Worm (Caenorhabditis elegans): ENCODE results near the gene eat-17.

eat-17 gene

ce11 chrX:16414572-16414971, 2.1 kb downstream of the eat-17 start:
- TF ChIP-seq nhr-237 (tag; optimal IDR thresholded peaks at IDR 0.05) (no peak), nhr-10 (tag; optimal IDR thresholded peaks at IDR 0.05) (no peak), C34F6.9 (tag; optimal IDR thresholded peaks at IDR 0.05) (no peak), mab-5 (tag; optimal IDR thresholded peaks at IDR 0.05) (no peak), ztf-1 (GFP tag; conservative IDR thresholded peaks at IDR 0.05) (no peak), crh-2 (tag; optimal IDR thresholded peaks at IDR 0.05) (no peak), ceh-16 (tag; optimal IDR thresholded peaks at IDR 0.05) (no peak), sma-9 (GFP tag; optimal IDR thresholded peaks at IDR 0.05) (peak; percentile 33), sma-9 (tag; optimal IDR thresholded peaks at IDR 0.05) (no peak), sma-3 (GFP tag; optimal IDR thresholded peaks at IDR 0.05) (peak; percentile 46), unc-39 (tag; optimal IDR thresholded peaks at IDR 0.05) (no peak), skn-1 (tag; optimal IDR thresholded peaks at IDR 0.05) (no peak), mdl-1 (tag; optimal IDR thresholded peaks at IDR 0.05) (peak in 1 of 2 experiments; percentile 31), egl-27 (tag; optimal IDR thresholded peaks at IDR 0.05) (no peak), ztf-4 (tag; optimal IDR thresholded peaks at IDR 0.05) (no peak), nhr-25 (tag; optimal IDR thresholded peaks at IDR 0.05) (peak; percentile 21), R02D3.7 (tag; optimal IDR thresholded peaks at IDR 0.05) (no peak), nhr-129 (tag; optimal IDR thresholded peaks at IDR 0.05) (no peak), snpc-4 (tag; optimal IDR thresholded peaks at IDR 0.05) (no peak), nhr-21 (tag; optimal IDR thresholded peaks at IDR 0.05) (peak; percentile 14), elt-1 (tag; optimal IDR thresholded peaks at IDR 0.05) (no peak), lin-13 (GFP tag; optimal IDR thresholded peaks at IDR 0.05) (no peak), nhr-6 (tag; optimal IDR thresholded peaks at IDR 0.05) (no peak)

DNA sequence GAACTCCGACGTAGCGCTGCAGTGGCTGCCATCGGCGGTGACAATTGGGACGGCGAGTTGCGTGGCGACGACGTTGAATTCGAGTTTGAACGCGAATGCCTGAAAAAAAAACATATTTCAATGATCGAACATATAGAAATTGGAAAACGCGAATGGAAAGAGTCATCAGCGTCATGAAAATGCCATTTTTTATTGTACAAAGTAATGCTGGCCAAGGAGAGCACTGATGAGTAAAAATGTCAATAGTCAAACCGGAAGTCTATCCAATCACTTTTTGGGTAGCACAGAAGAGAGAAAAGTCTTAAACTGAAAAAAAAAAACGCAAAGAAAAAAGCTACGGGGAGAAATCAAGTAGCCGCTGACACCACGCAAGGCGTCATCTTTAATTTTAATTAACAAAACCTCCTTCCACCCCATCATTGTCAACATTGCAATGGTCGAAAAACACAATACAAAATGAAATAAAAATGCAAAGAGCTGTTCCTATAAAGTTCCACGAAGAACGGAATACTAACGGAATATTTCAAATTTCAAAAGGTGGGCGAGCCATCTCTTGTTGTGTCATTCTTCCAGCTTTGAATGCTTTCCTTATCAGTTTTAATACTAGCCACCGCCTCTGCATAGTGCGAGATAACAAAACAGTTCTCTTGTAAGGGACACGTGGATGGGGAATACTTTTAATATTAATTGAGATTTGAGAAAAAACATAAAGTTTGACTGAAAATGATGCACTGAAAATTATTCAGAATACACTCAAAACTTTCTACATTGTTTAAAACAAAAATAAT, 3.2 kb downstream of the eat-17 start:
- TF ChIP-seq ztf-11 (tag; optimal IDR thresholded peaks at IDR 0.05) (no peak), ztf-4 (tag; optimal IDR thresholded peaks at IDR 0.05) (no peak), nhr-11 (tag; optimal IDR thresholded peaks at IDR 0.05) (no peak), alr-1 (tag; optimal IDR thresholded peaks at IDR 0.05) (no peak), ztf-1 (GFP tag; conservative IDR thresholded peaks at IDR 0.05) (no peak), nhr-25 (tag; optimal IDR thresholded peaks at IDR 0.05) (no peak), nhr-23 (tag; optimal IDR thresholded peaks at IDR 0.05) (no peak), ZK546.5 (tag; optimal IDR thresholded peaks at IDR 0.05) (no peak), zag-1 (tag; optimal IDR thresholded peaks at IDR 0.05) (no peak), fos-1 (tag; optimal IDR thresholded peaks at IDR 0.05) (peak; percentile 42), C34F6.9 (tag; optimal IDR thresholded peaks at IDR 0.05) (no peak), crh-2 (tag; optimal IDR thresholded peaks at IDR 0.05) (peak; percentile 5), unc-39 (tag; optimal IDR thresholded peaks at IDR 0.05) (no peak), nhr-77 (tag; optimal IDR thresholded peaks at IDR 0.05) (no peak), ama-1 (optimal IDR thresholded peaks at IDR 0.05) (no peak), nhr-6 (tag; optimal IDR thresholded peaks at IDR 0.05) (no peak)

DNA sequence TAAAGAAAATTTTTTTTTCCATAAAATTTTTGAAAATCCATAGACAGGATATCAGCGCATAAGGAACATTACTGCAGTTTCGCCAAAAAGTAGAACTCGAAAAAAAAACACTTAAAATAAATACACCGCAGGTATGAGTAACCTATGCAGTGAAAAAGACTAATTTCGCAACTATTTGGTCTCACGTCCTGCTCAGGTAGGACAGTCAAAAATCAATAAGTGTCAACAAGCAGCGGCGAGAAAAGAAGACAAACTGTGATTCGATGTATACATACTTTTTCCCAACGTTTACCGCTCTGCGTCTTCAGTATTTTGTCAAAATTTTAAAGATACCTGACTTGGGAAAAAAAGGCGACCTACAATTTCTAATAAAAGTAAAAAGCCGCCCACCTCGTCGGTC, 4.7 kb downstream of the eat-17 start:
- TF ChIP-seq nhr-129 (tag; optimal IDR thresholded peaks at IDR 0.05) (no peak), ZK546.5 (tag; optimal IDR thresholded peaks at IDR 0.05) (no peak), fos-1 (tag; optimal IDR thresholded peaks at IDR 0.05) (no peak), ztf-11 (tag; optimal IDR thresholded peaks at IDR 0.05) (no peak), nhr-23 (tag; optimal IDR thresholded peaks at IDR 0.05) (no peak), sma-3 (GFP tag; optimal IDR thresholded peaks at IDR 0.05) (no peak), ama-1 (optimal IDR thresholded peaks at IDR 0.05) (no peak), dmd-4 (tag; optimal IDR thresholded peaks at IDR 0.05) (no peak), nhr-12 (tag; optimal IDR thresholded peaks at IDR 0.05) (no peak), nhr-10 (tag; optimal IDR thresholded peaks at IDR 0.05) (no peak), zag-1 (tag; optimal IDR thresholded peaks at IDR 0.05) (no peak), lin-11 (tag; optimal IDR thresholded peaks at IDR 0.05) (no peak)

- TF ChIP-seq aly-2 (tag; optimal IDR thresholded peaks at IDR 0.05) (no peak), unc-55 (GFP tag; optimal IDR thresholded peaks at IDR 0.05) (peak; percentile 54), sma-3 (GFP tag; optimal IDR thresholded peaks at IDR 0.05) (no peak), ztf-4 (tag; optimal IDR thresholded peaks at IDR 0.05) (no peak)
Observed at ce11 chrX:16409220-16409619, 7.4 kb downstream of the eat-17 start.
